Worm (Caenorhabditis elegans) whole organism, L4 larva: ENCODE measurements around the gene mlc-4.
A peak's percentile ranks its signal among the peaks of the same experiment; 100 is the strongest.

Experiments used
- F26F4.8 ChIP-seq: fragments of 200-800 bp; sonication (Bioruptor generic); conservative IDR thresholded peaks from 2 replicates; pipeline ENCODE4 v1.3.6; 2022; ENCODE audit warnings: missing genetic modification characterization, missing compliant biosample characterization
- F37D6.2 ChIP-seq: sonication (generic microtip); optimal IDR thresholded peaks from 2 replicates; lab custom pipeline; 2016; ENCODE audit warnings: mild to moderate bottlenecking, missing genetic modification characterization, missing compliant biosample characterization
- F49E8.2 ChIP-seq: sonication (generic microtip); optimal IDR thresholded peaks from 2 replicates; lab custom pipeline; 2016; ENCODE audit warnings: missing compliant biosample characterization, mild to moderate bottlenecking, missing genetic modification characterization, borderline replicate concordance
- Y48G9A.11 ChIP-seq: fragments of 200-800 bp; sonication (Bioruptor generic); IDR thresholded peaks from 2 replicates; pipeline ENCODE4 v1.3.6; 2022; ENCODE audit warnings: missing genetic modification reagents, missing genetic modification characterization, missing compliant biosample characterization
- ZK337.2 ChIP-seq: fragments of 200-800 bp; sonication (Bioruptor generic); IDR thresholded peaks from 2 replicates; pipeline ENCODE4 v1.3.6; 2022; ENCODE audit warnings: missing genetic modification reagents, missing genetic modification characterization, missing compliant biosample characterization
- aha-1 ChIP-seq: fragments of 150-350 bp; peaks from one replicate; lab custom pipeline; 2014; ENCODE audit warnings: missing biosample characterization, missing genetic modification characterization
- aly-2 ChIP-seq: sonication (generic microtip); optimal IDR thresholded peaks from 2 replicates; lab custom pipeline; 2018; ENCODE audit warnings: missing biosample characterization, missing genetic modification characterization
- attf-4 ChIP-seq: sonication (generic microtip); optimal IDR thresholded peaks from 3 replicates; lab custom pipeline; 2017; ENCODE audit warnings: missing biosample characterization, missing genetic modification characterization
- ceh-20 ChIP-seq: fragments of 200-800 bp; sonication (Bioruptor generic); IDR thresholded peaks from 2 replicates; pipeline ENCODE4 v1.3.6; 2022; ENCODE audit warnings: missing genetic modification reagents, missing genetic modification characterization, missing compliant biosample characterization
- ctbp-1 ChIP-seq: fragments of 200-800 bp; sonication (Bioruptor generic); IDR thresholded peaks from 2 replicates; pipeline ENCODE4 v1.3.6; 2022; ENCODE audit warnings: missing genetic modification reagents, missing genetic modification characterization, missing compliant biosample characterization
- daf-12 ChIP-seq: fragments of 150-350 bp; optimal IDR thresholded peaks from 2 replicates; lab custom pipeline; 2014; ENCODE audit warnings: missing biosample characterization, missing genetic modification reagents, missing genetic modification characterization
- daf-16 ChIP-seq, 3 experiments: sonication (generic microtip); optimal IDR thresholded peaks; 2 replicates each; lab custom pipeline; 2016 to 2017; ENCODE audit warnings: missing genetic modification characterization in 3 of 3, missing genetic modification reagents in 3 of 3, mild to moderate bottlenecking in 2 of 3, missing compliant biosample characterization in 2 of 3, missing biosample characterization in 1 of 3, moderate library complexity in 1 of 3
- dmd-6 ChIP-seq: fragments of 200-800 bp; sonication (Bioruptor generic); IDR thresholded peaks from 2 replicates; pipeline ENCODE4 v1.3.6; 2022; ENCODE audit warnings: missing genetic modification reagents, missing genetic modification characterization, missing compliant biosample characterization
- duxl-1 ChIP-seq: sonication (generic microtip); optimal IDR thresholded peaks from 2 replicates; lab custom pipeline; 2016; ENCODE audit warnings: mild to moderate bottlenecking, missing genetic modification characterization, moderate library complexity, missing compliant biosample characterization; ENCODE audit not compliant: poor library complexity
- dve-1 ChIP-seq: sonication (generic microtip); optimal IDR thresholded peaks from 2 replicates; lab custom pipeline; 2017; ENCODE audit warnings: antibody characterized with exemption, mild to moderate bottlenecking, missing genetic modification characterization, missing compliant biosample characterization; ENCODE audit not compliant: insufficient read depth
- egl-27 ChIP-seq: sonication (generic microtip); optimal IDR thresholded peaks from 3 replicates; lab custom pipeline; 2017; ENCODE audit warnings: missing biosample characterization, missing genetic modification reagents, missing genetic modification characterization
- egl-43 ChIP-seq: fragments of 200-800 bp; sonication (Bioruptor generic); IDR thresholded peaks from 2 replicates; pipeline ENCODE4 v1.3.6; 2022; ENCODE audit warnings: missing genetic modification reagents, missing genetic modification characterization, missing compliant biosample characterization
- fos-1 ChIP-seq: fragments of 150-350 bp; optimal IDR thresholded peaks from 2 replicates; lab custom pipeline; 2014; ENCODE audit warnings: missing biosample characterization, missing genetic modification characterization
- hif-1 ChIP-seq, 2 experiments: sonication (generic microtip); optimal IDR thresholded peaks; 2 replicates each; lab custom pipeline; 2016 to 2017; ENCODE audit warnings: missing compliant biosample characterization in 2 of 2, missing genetic modification characterization in 2 of 2, missing genetic modification reagents in 2 of 2, missing genotype in 2 of 2, mild to moderate bottlenecking in 1 of 2
- hlh-11 ChIP-seq: fragments of 200-800 bp; sonication (Bioruptor generic); optimal IDR thresholded peaks from 2 replicates; lab custom pipeline; 2018; ENCODE audit warnings: mild to moderate bottlenecking, missing genetic modification characterization, missing compliant biosample characterization
- hlh-30 ChIP-seq: sonication (generic microtip); optimal IDR thresholded peaks from 2 replicates; lab custom pipeline; 2017; ENCODE audit warnings: antibody characterized with exemption, mild to moderate bottlenecking, missing genetic modification characterization, missing compliant biosample characterization; ENCODE audit not compliant: insufficient read depth
- hmg-1.1 ChIP-seq: fragments of 200-800 bp; sonication (Bioruptor generic); IDR thresholded peaks from 2 replicates; pipeline ENCODE4 v1.3.6; 2022; ENCODE audit warnings: missing genetic modification reagents, missing genetic modification characterization, missing compliant biosample characterization
- lim-7 ChIP-seq: fragments of 200-800 bp; sonication (Bioruptor generic); IDR thresholded peaks from 2 replicates; pipeline ENCODE4 v1.3.6; 2022; ENCODE audit warnings: missing genetic modification characterization, missing compliant biosample characterization
- lsy-2 ChIP-seq, 2 experiments: fragments of 150-350 bp in 1 of 2; sonication (generic microtip) in 1 of 2; optimal IDR thresholded peaks; 2 replicates each; lab custom pipeline; 2014 to 2017; ENCODE audit warnings: missing biosample characterization in 2 of 2, missing genetic modification characterization in 2 of 2
- mdl-1 ChIP-seq, 2 experiments: fragments of 150-350 bp in 1 of 2; sonication (generic microtip) in 1 of 2; optimal IDR thresholded peaks; 2 replicates each; lab custom pipeline; 2014 to 2017; ENCODE audit warnings: missing biosample characterization in 2 of 2, missing genetic modification characterization in 2 of 2
- mes-2 ChIP-seq: sonication (generic microtip); optimal IDR thresholded peaks from 2 replicates; lab custom pipeline; 2016; ENCODE audit warnings: missing genotype, mild to moderate bottlenecking, missing genetic modification characterization, missing compliant biosample characterization; ENCODE audit not compliant: poor library complexity, severe bottlenecking
- mxl-3 ChIP-seq: fragments of 200-800 bp; sonication (Bioruptor generic); optimal IDR thresholded peaks from 2 replicates; lab custom pipeline; 2018; ENCODE audit warnings: mild to moderate bottlenecking, missing genetic modification characterization, missing compliant biosample characterization
- nhr-111 ChIP-seq: fragments of 200-800 bp; sonication (Bioruptor generic); optimal IDR thresholded peaks from 2 replicates; lab custom pipeline; 2018; ENCODE audit warnings: mild to moderate bottlenecking, missing genetic modification characterization, missing compliant biosample characterization
- nhr-237 ChIP-seq: sonication (generic microtip); optimal IDR thresholded peaks from 2 replicates; lab custom pipeline; 2017; ENCODE audit warnings: missing biosample characterization, missing genetic modification characterization
- nhr-28 ChIP-seq: fragments of 150-350 bp; optimal IDR thresholded peaks from 2 replicates; lab custom pipeline; 2014; ENCODE audit warnings: missing biosample characterization, missing genetic modification characterization
- nhr-41 ChIP-seq: fragments of 200-800 bp; sonication (Bioruptor generic); IDR thresholded peaks from 2 replicates; pipeline ENCODE4 v1.3.6; 2022; ENCODE audit warnings: missing genetic modification reagents, missing genetic modification characterization, missing compliant biosample characterization
- nhr-77 ChIP-seq: fragments of 150-350 bp; optimal IDR thresholded peaks from 2 replicates; lab custom pipeline; 2014; ENCODE audit warnings: missing biosample characterization, missing genetic modification characterization
- pqm-1 ChIP-seq: sonication (generic microtip); optimal IDR thresholded peaks from 2 replicates; lab custom pipeline; 2017; ENCODE audit warnings: missing biosample characterization, missing genetic modification characterization
- rbr-2 ChIP-seq: sonication (generic microtip); optimal IDR thresholded peaks from 2 replicates; lab custom pipeline; 2016; ENCODE audit warnings: missing genotype, missing genetic modification characterization, missing compliant biosample characterization
- sdz-12 ChIP-seq: fragments of 200-800 bp; sonication (Bioruptor generic); optimal IDR thresholded peaks from 2 replicates; lab custom pipeline; 2018; ENCODE audit warnings: mild to moderate bottlenecking, missing genetic modification characterization, missing compliant biosample characterization
- snpc-1.2 ChIP-seq: fragments of 200-800 bp; sonication (Bioruptor generic); IDR thresholded peaks from 2 replicates; pipeline ENCODE4 v1.3.6; 2022; ENCODE audit warnings: missing genetic modification reagents, missing genetic modification characterization, missing compliant biosample characterization
- snpc-4 ChIP-seq: fragments of 150-350 bp; optimal IDR thresholded peaks from 2 replicates; lab custom pipeline; 2014; ENCODE audit warnings: missing biosample characterization, missing genetic modification characterization
- spr-1 ChIP-seq: sonication (generic microtip); optimal IDR thresholded peaks from 2 replicates; lab custom pipeline; 2016; ENCODE audit warnings: mild to moderate bottlenecking, missing genetic modification characterization, missing compliant biosample characterization
- spr-3 ChIP-seq: fragments of 200-800 bp; sonication (Bioruptor generic); optimal IDR thresholded peaks from 2 replicates; lab custom pipeline; 2018; ENCODE audit warnings: mild to moderate bottlenecking, missing genetic modification characterization, missing compliant biosample characterization
- unc-39 ChIP-seq: sonication (generic microtip); optimal IDR thresholded peaks from 2 replicates; lab custom pipeline; 2017; ENCODE audit warnings: missing biosample characterization, missing genetic modification characterization
- unc-62 ChIP-seq, 3 experiments: fragments of 150-350 bp in 1 of 3; sonication (generic microtip); optimal IDR thresholded peaks in 2 of 3; peaks in 1 of 3; 1 replicate in 1 of 3; 2 replicates in 2 of 3; lab custom pipeline; 2014 to 2017; ENCODE audit warnings: missing biosample characterization in 3 of 3, missing genetic modification characterization in 3 of 3, missing genetic modification reagents in 3 of 3, missing genotype in 1 of 3
- zag-1 ChIP-seq: fragments of 150-350 bp; optimal IDR thresholded peaks from 2 replicates; lab custom pipeline; 2014; ENCODE audit warnings: missing biosample characterization, missing genetic modification characterization
- zfp-3 ChIP-seq: fragments of 200-800 bp; sonication (Bioruptor generic); conservative IDR thresholded peaks from 2 replicates; pipeline ENCODE4 v1.3.6; 2022; ENCODE audit warnings: missing genetic modification reagents, missing genetic modification characterization, missing compliant biosample characterization
- zip-2 ChIP-seq: fragments of 150-350 bp; optimal IDR thresholded peaks from 2 replicates; lab custom pipeline; 2014; ENCODE audit warnings: missing biosample characterization, missing genetic modification characterization
- ztf-11 ChIP-seq: fragments of 150-350 bp; optimal IDR thresholded peaks from 2 replicates; lab custom pipeline; 2014; ENCODE audit warnings: missing biosample characterization, missing genetic modification characterization
- ztf-7 ChIP-seq: fragments of 150-350 bp; optimal IDR thresholded peaks from 2 replicates; lab custom pipeline; 2014; ENCODE audit warnings: missing biosample characterization, missing genetic modification characterization

Gene mlc-4

ce11 chrIII:3393687-3394086 is at the start of gene mlc-4:
mlc-4 (minus strand) TSS chrIII:3393787.
- TF ChIP-seq nhr-28 (tag; lab: Kevin White, UChicago) (no peak), nhr-111 (GFP tag; lab: Kevin White, UChicago) (no peak), hif-1 (tag; optimal IDR thresholded peaks at IDR 0.05; lab: Kevin White, UChicago) (no peak), nhr-77 (no peak), dve-1 (no peak), egl-27 (tag; lab: Kevin White, UChicago) (no peak), F49E8.2 (tag; lab: Kevin White, UChicago) (no peak), zip-2 (tag; lab: Kevin White, UChicago) (no peak), nhr-41 (GFP tag; lab: Robert Waterston, UW) (no peak), daf-16 (GFP tag; optimal IDR thresholded peaks at IDR 0.05; lab: Kevin White, UChicago) (no peak), daf-16 (tag; optimal IDR thresholded peaks at IDR 0.05; lab: Kevin White, UChicago) (no peak)

- TF ChIP-seq attf-4 (tag; lab: Kevin White, UChicago) (no peak), unc-39 (tag; lab: Kevin White, UChicago) (no peak), aha-1 (tag; lab: Kevin White, UChicago) (peak; percentile 93), ceh-20 (0 out of 2 replicates have a peak, but pooled peaks have one; percentile 40), ztf-11 (tag; lab: Kevin White, UChicago) (no peak), Y48G9A.11 (GFP tag; lab: Robert Waterston, UW) (no peak), rbr-2 (tag; lab: Kevin White, UChicago) (peak; percentile 2), dve-1 (no peak), unc-62 (GFP tag; optimal IDR thresholded peaks at IDR 0.05 in 1 of 2; lab: Kevin White, UChicago) (peak in 1 of 2 experiments; percentile 28), unc-62 (tag; optimal IDR thresholded peaks at IDR 0.05; lab: Kevin White, UChicago) (no peak)
Measured at ce11 chrIII:3437139-3437538, 43.6 kb upstream of the mlc-4 start.

- TF ChIP-seq Y48G9A.11 (GFP tag; lab: Robert Waterston, UW): no peak
- TF ChIP-seq hmg-1.1 (GFP tag; lab: Robert Waterston, UW): no peak
- peak in 1 of 2 experiments; percentile 51 for TF ChIP-seq mdl-1 (tag; optimal IDR thresholded peaks at IDR 0.05; lab: Kevin White, UChicago)
- no peak for TF ChIP-seq duxl-1 (tag; lab: Kevin White, UChicago)
- TF ChIP-seq fos-1 (tag; lab: Kevin White, UChicago): no peak
- no peak for TF ChIP-seq F37D6.2 (tag; lab: Kevin White, UChicago)
- no peak for TF ChIP-seq aly-2
- TF ChIP-seq hlh-30 (tag; lab: Kevin White, UChicago): no peak
- no peak for TF ChIP-seq daf-12 (tag; lab: Kevin White, UChicago)
- peak in 1 of 2 experiments; percentile 99 for TF ChIP-seq unc-62 (GFP tag; optimal IDR thresholded peaks at IDR 0.05 in 1 of 2; lab: Kevin White, UChicago)
- no peak for TF ChIP-seq unc-62 (tag; optimal IDR thresholded peaks at IDR 0.05; lab: Kevin White, UChicago)
- no peak for TF ChIP-seq zfp-3 (GFP tag; lab: Robert Waterston, UW)
- TF ChIP-seq lim-7 (GFP tag; lab: Robert Waterston, UW): no peak
- TF ChIP-seq ZK337.2 (GFP tag; lab: Robert Waterston, UW): no peak
- no peak for TF ChIP-seq egl-43 (GFP tag; lab: Robert Waterston, UW)
- no peak for TF ChIP-seq nhr-77
- no peak for TF ChIP-seq zag-1 (tag; lab: Kevin White, UChicago)
- TF ChIP-seq nhr-237 (tag; lab: Kevin White, UChicago): no peak
- TF ChIP-seq dmd-6 (GFP tag; lab: Robert Waterston, UW): peak; percentile 60
- no peak for TF ChIP-seq F26F4.8 (GFP tag; lab: Robert Waterston, UW)
- TF ChIP-seq ctbp-1 (GFP tag; lab: Robert Waterston, UW): no peak
- no peak for TF ChIP-seq snpc-4
- TF ChIP-seq mes-2: no peak
- no peak for TF ChIP-seq nhr-41 (GFP tag; lab: Robert Waterston, UW)
- no peak for TF ChIP-seq snpc-1.2
- TF ChIP-seq nhr-28 (tag; lab: Kevin White, UChicago): peak; percentile 72
- TF ChIP-seq lsy-2 (tag; optimal IDR thresholded peaks at IDR 0.05; lab: Kevin White, UChicago): peak in 1 of 2 experiments; percentile 4
- no peak for TF ChIP-seq rbr-2 (tag; lab: Kevin White, UChicago)
- TF ChIP-seq mxl-3 (GFP tag; lab: Kevin White, UChicago): no peak
- peak; percentile 60 for TF ChIP-seq pqm-1 (tag; lab: Kevin White, UChicago)
- TF ChIP-seq spr-1: no peak
- TF ChIP-seq sdz-12 (GFP tag; lab: Kevin White, UChicago): no peak
- peak; percentile 41 for TF ChIP-seq hlh-11 (tag; lab: Kevin White, UChicago)
- TF ChIP-seq ztf-7 (tag; lab: Kevin White, UChicago): no peak
- TF ChIP-seq spr-3 (GFP tag; lab: Kevin White, UChicago): no peak
- TF ChIP-seq dve-1: no peak
Measured at ce11 chrIII:3435152-3435551, 41.6 kb upstream of the mlc-4 start.
